Worm (Caenorhabditis elegans): ENCODE results near the gene Y75B12B.13.

The Y75B12B.13 gene

DNA sequence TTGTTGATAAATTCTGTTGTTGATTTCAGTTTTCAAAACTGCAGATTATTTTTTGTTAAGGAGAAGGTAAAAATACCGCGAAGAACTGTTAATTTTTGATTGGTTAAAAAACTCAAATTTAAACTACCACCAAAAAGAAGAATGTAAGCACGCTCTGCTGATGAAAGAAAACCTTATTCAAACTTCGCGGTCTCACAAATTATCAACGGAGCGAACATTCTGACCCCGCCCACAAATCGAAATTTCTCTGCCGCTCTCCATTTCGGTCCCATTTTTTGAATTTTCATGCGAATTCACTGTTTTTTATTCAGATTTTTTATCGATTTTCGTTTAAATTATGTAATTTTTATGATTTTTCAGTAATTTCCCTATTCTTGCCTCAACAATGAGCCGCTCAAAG, 4.2 kb downstream of the Y75B12B.13 start, which contains the start of gene cyn-3 (continued):
- no peak for TF ChIP-seq ceh-45 (GFP tag; IDR thresholded peaks at IDR 0.05)
- TF ChIP-seq ceh-19 (GFP tag; optimal IDR thresholded peaks at IDR 0.05): no peak
- TF ChIP-seq pha-2 (tag; optimal IDR thresholded peaks at IDR 0.05): no peak
- peak; percentile 66 for TF ChIP-seq nfya-1 (tag; optimal IDR thresholded peaks at IDR 0.05)
- TF ChIP-seq pag-3 (tag; optimal IDR thresholded peaks at IDR 0.05; ENCODE audit: borderline replicate concordance): no peak
- TF ChIP-seq ceh-18 (tag; optimal IDR thresholded peaks at IDR 0.05): peak; percentile 36
- no peak for TF ChIP-seq dmd-4 (tag; optimal IDR thresholded peaks at IDR 0.05; ENCODE audit: borderline replicate concordance)
- TF ChIP-seq sox-4 (tag; optimal IDR thresholded peaks at IDR 0.05): no peak
- TF ChIP-seq pqm-1 (tag; optimal IDR thresholded peaks at IDR 0.05): no peak
- TF ChIP-seq mec-3 (tag; optimal IDR thresholded peaks at IDR 0.05; ENCODE audit: borderline replicate concordance): no peak
- no peak for TF ChIP-seq hlh-15 (tag; optimal IDR thresholded peaks at IDR 0.05)
- no peak for TF ChIP-seq C38D4.7 (GFP tag; optimal IDR thresholded peaks at IDR 0.05)
- TF ChIP-seq F13H6.1 (tag; optimal IDR thresholded peaks at IDR 0.05): no peak
- TF ChIP-seq C08G9.2 (tag; optimal IDR thresholded peaks at IDR 0.05): no peak
- TF ChIP-seq gmeb-2 (tag; optimal IDR thresholded peaks at IDR 0.05): no peak
- TF ChIP-seq K09A11.1 (tag; optimal IDR thresholded peaks at IDR 0.05; ENCODE audit: insufficient read depth): no peak
- no peak for TF ChIP-seq nhr-232 (tag; optimal IDR thresholded peaks at IDR 0.05)
- no peak for TF ChIP-seq hlh-13 (GFP tag; optimal IDR thresholded peaks at IDR 0.05)
- no peak for TF ChIP-seq unc-3 (GFP tag; conservative IDR thresholded peaks at IDR 0.05)
- no peak for TF ChIP-seq unc-3 (tag; optimal IDR thresholded peaks at IDR 0.05)
- TF ChIP-seq ttx-3 (tag; optimal IDR thresholded peaks at IDR 0.05): no peak
- TF ChIP-seq odd-2 (tag; optimal IDR thresholded peaks at IDR 0.05): no peak
- TF ChIP-seq syd-9 (tag; optimal IDR thresholded peaks at IDR 0.05): no peak
- TF ChIP-seq K02D7.2 (tag; optimal IDR thresholded peaks at IDR 0.05): no peak

DNA sequence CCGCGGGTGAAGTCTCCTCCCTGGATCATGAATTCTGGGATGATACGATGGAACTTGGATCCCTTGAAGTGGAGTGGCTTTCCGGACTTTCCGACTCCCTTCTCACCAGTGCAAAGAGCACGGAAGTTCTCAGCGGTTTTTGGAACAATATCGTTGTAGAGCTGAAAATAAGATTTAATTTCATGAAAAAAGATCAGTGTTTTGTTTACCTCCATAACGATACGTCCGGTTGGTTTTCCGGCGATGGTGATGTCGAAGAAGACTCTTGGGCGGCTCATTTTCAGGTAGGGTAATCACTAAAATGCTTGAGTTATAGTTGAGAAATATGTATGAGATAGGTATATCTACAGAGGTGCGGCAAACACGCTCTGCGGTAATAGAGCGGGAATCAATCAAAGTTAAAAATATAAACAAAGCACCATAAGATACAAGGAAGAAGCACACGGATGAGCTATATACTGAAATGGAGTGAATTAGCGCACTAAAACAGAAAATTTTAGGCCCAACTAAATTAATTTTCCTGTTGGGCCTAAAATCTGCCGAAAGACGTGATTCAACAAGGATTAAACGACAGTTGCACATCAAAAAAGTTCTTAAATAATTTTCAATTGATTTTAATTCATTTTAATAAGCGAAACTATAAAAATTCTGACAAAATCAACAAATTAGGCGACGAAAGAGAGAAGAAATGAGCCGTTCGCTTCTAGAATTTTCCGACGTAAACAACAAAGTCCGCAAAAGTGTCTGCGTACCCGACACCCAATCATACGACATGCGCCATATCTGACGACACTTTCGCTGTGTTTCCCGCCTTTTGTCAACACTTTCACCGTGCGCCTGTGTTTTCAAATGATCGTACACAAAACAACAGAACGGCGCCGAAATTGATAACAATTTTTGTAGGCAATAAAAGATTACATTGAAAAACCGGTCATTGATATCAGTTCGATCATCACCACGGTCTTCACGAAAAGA, 6.4 kb downstream of the Y75B12B.13 start, which contains the start of the genes cyn-7 and bath-36:
Gene cyn-7 (minus strand): TSS at position 296 of the 975 bp plus-strand sequence.
Gene bath-36 (plus strand): TSS at position 806 of the 975 bp plus-strand sequence.
- TF ChIP-seq hlh-15 (tag; optimal IDR thresholded peaks at IDR 0.05) (no peak), lim-6 (tag; optimal IDR thresholded peaks at IDR 0.05) (no peak), nfya-1 (tag; optimal IDR thresholded peaks at IDR 0.05) (peak; percentile 46), Y22D7AL.16 (tag; optimal IDR thresholded peaks at IDR 0.05) (no peak), elt-2 (tag; optimal IDR thresholded peaks at IDR 0.05) (peak; percentile 27), nhr-11 (tag; optimal IDR thresholded peaks at IDR 0.05) (no peak), unc-55 (GFP tag; optimal IDR thresholded peaks at IDR 0.05) (peak; percentile 1), tbx-2 (tag; optimal IDR thresholded peaks at IDR 0.05) (peak; percentile 39), ceh-31 (tag; optimal IDR thresholded peaks at IDR 0.05) (peak; percentile 36), ets-4 (tag; optimal IDR thresholded peaks at IDR 0.05) (peak; percentile 13), unc-42 (tag; optimal IDR thresholded peaks at IDR 0.05) (peak; percentile 29), ceh-34 (tag; optimal IDR thresholded peaks at IDR 0.05) (peak; percentile 13), ceh-18 (tag; optimal IDR thresholded peaks at IDR 0.05) (peak; percentile 48)

DNA sequence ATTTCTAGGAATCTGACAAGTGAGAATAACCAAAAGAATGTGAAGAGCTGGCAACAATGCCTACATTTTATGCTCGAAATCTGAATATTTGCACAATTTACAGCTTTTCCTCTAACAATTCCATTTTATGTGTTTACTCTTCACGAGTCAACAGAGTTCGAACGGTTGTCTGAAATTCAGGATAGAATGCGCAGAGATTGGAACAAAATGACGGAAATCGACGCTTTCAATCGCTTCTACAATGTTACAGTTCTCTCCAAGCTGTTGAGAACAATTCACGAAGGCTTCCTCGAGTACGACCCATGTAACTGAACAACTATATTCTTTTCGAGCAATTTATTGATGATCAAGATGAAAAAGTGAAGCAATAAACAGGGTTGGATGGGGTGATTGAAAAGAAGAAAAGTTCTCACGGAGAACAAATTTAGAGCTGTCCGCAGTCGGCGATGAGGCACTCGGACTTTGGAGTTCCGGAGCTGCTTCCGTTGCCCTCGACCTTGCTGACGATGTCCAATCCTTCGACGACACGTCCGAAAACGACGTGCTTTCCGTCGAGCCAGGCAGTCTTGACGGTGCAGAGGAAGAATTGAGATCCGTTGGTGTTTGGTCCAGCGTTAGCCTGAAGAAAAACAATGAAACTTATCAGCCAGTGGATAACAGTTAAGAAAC, 7.4 kb downstream of the Y75B12B.13 start, which contains the start of gene Y75B12B.3:
Gene Y75B12B.3 (minus strand): TSS at position 21 of the 669 bp plus-strand sequence.
- TF ChIP-seq unc-55 (GFP tag; optimal IDR thresholded peaks at IDR 0.05) (no peak), Y22D7AL.16 (tag; optimal IDR thresholded peaks at IDR 0.05) (no peak), C38D4.7 (GFP tag; optimal IDR thresholded peaks at IDR 0.05) (no peak), hlh-8 (tag; optimal IDR thresholded peaks at IDR 0.05) (no peak), sdc-2 (tag; optimal IDR thresholded peaks at IDR 0.05) (no peak), unc-3 (GFP tag; conservative IDR thresholded peaks at IDR 0.05) (no peak), unc-3 (tag; optimal IDR thresholded peaks at IDR 0.05) (no peak), K09A11.1 (tag; optimal IDR thresholded peaks at IDR 0.05; ENCODE audit: insufficient read depth) (no peak), rnt-1 (tag; optimal IDR thresholded peaks at IDR 0.05) (no peak), ceh-48 (tag; optimal IDR thresholded peaks at IDR 0.05) (no peak), hlh-13 (GFP tag; optimal IDR thresholded peaks at IDR 0.05) (no peak), ceh-31 (tag; optimal IDR thresholded peaks at IDR 0.05) (no peak), pag-3 (tag; optimal IDR thresholded peaks at IDR 0.05; ENCODE audit: borderline replicate concordance) (no peak), npax-4 (tag; optimal IDR thresholded peaks at IDR 0.05) (no peak), elt-4 (tag; optimal IDR thresholded peaks at IDR 0.05) (no peak), ceh-2 (tag; optimal IDR thresholded peaks at IDR 0.05) (no peak), ceh-18 (tag; optimal IDR thresholded peaks at IDR 0.05) (no peak), T23F11.4 (GFP tag; optimal IDR thresholded peaks at IDR 0.05) (no peak), ets-4 (tag; optimal IDR thresholded peaks at IDR 0.05) (no peak), eyg-1 (tag; optimal IDR thresholded peaks at IDR 0.05) (no peak)
